Fruit fly (Drosophila melanogaster) whole organism, embryonic: ENCODE results near the gene GstD11.

Source experiments
- Adf1 ChIP-seq: fragments of 200-800 bp; sonication (Bioruptor generic); IDR thresholded peaks from 2 replicates; pipeline ENCODE4 v1.3.6; 2022; ENCODE audit warnings: missing biosample characterization, missing genetic modification characterization
- Atf-2 ChIP-seq: fragments of 200-800 bp; sonication (Bioruptor generic); optimal IDR thresholded peaks from 2 replicates; lab custom pipeline; 2016; ENCODE audit warnings: missing biosample characterization, missing genetic modification characterization
- B-H2 ChIP-seq: fragments of 200-800 bp; sonication (Bioruptor generic); optimal IDR thresholded peaks from 2 replicates; lab custom pipeline; 2018; ENCODE audit warnings: missing biosample characterization, mild to moderate bottlenecking, missing genetic modification characterization
- CG10267 ChIP-seq: fragments of 200-800 bp; sonication (Bioruptor generic); optimal IDR thresholded peaks from 2 replicates; lab custom pipeline; 2018; ENCODE audit warnings: missing biosample characterization, mild to moderate bottlenecking, missing genetic modification characterization, moderate library complexity
- CG10565 ChIP-seq: fragments of 200-800 bp; sonication (Bioruptor generic); optimal IDR thresholded peaks from 3 replicates; lab custom pipeline; 2016; ENCODE audit warnings: missing biosample characterization, mild to moderate bottlenecking, missing genetic modification characterization
- CG11093 ChIP-seq: fragments of 200-800 bp; sonication (Bioruptor generic); IDR thresholded peaks from 3 replicates; pipeline ENCODE4 v1.3.6; 2022; ENCODE audit warnings: missing biosample characterization, missing genetic modification characterization
- CG12744 ChIP-seq: fragments of 200-800 bp; sonication (Bioruptor generic); optimal IDR thresholded peaks from 2 replicates; lab custom pipeline; 2016; ENCODE audit warnings: missing biosample characterization, missing genetic modification characterization
- CG14014 ChIP-seq: fragments of 200-800 bp; sonication (Bioruptor generic); IDR thresholded peaks from 2 replicates; pipeline ENCODE4 v1.3.6; 2022; ENCODE audit warnings: missing biosample characterization, missing genetic modification characterization
- CG16779 ChIP-seq: fragments of 200-800 bp; sonication (Bioruptor generic); IDR thresholded peaks from 2 replicates; pipeline ENCODE4 v1.3.6; 2022; ENCODE audit warnings: missing biosample characterization, missing genetic modification characterization
- CG17829 ChIP-seq: fragments of 200-800 bp; optimal IDR thresholded peaks from 2 replicates; lab custom pipeline; 2019; ENCODE audit warnings: missing biosample characterization, mild to moderate bottlenecking, missing genetic modification characterization, moderate library complexity
- CG17912 ChIP-seq: fragments of 200-800 bp; sonication (Bioruptor generic); optimal IDR thresholded peaks from 2 replicates; lab custom pipeline; 2018; ENCODE audit warnings: missing biosample characterization, mild to moderate bottlenecking, missing genetic modification characterization
- CG1792 ChIP-seq: fragments of 200-800 bp; sonication (Bioruptor generic); optimal IDR thresholded peaks from 2 replicates; lab custom pipeline; 2016; ENCODE audit warnings: missing biosample characterization, missing genetic modification characterization
- CG18262 ChIP-seq: fragments of 200-800 bp; optimal IDR thresholded peaks from 3 replicates; lab custom pipeline; 2019; ENCODE audit warnings: missing biosample characterization, mild to moderate bottlenecking, missing genetic modification characterization, moderate library complexity
- CG30403 ChIP-seq: fragments of 200-800 bp; sonication (Bioruptor generic); optimal IDR thresholded peaks from 3 replicates; lab custom pipeline; 2016; ENCODE audit warnings: missing biosample characterization, missing genetic modification characterization
- CG31365 ChIP-seq: fragments of 200-800 bp; sonication (Bioruptor generic); optimal IDR thresholded peaks from 2 replicates; lab custom pipeline; 2018; ENCODE audit warnings: missing biosample characterization, mild to moderate bottlenecking, missing genetic modification characterization
- CG3995 ChIP-seq: fragments of 200-800 bp; sonication (Bioruptor generic); optimal IDR thresholded peaks from 3 replicates; lab custom pipeline; 2016; ENCODE audit warnings: missing biosample characterization, missing genetic modification characterization
- CG5953 ChIP-seq: fragments of 200-800 bp; sonication (Bioruptor generic); IDR thresholded peaks from 2 replicates; pipeline ENCODE4 v1.3.6; 2022; ENCODE audit warnings: missing biosample characterization, missing genetic modification characterization
- CG6175 ChIP-seq: fragments of 200-800 bp; sonication (Bioruptor generic); IDR thresholded peaks from 3 replicates; pipeline ENCODE4 v1.3.6; 2022; ENCODE audit warnings: missing biosample characterization, missing genetic modification characterization
- CG7372 ChIP-seq: fragments of 200-800 bp; sonication (Bioruptor generic); IDR thresholded peaks from 2 replicates; pipeline ENCODE4 v1.3.6; 2022; ENCODE audit warnings: missing biosample characterization, missing genetic modification characterization
- CG8290 ChIP-seq, 3 experiments: fragments of 200-800 bp; sonication (Bioruptor generic); optimal IDR thresholded peaks; 2 replicates each; lab custom pipeline; 2016 to 2019; ENCODE audit warnings: missing biosample characterization in 3 of 3, missing genetic modification characterization in 3 of 3, mild to moderate bottlenecking in 2 of 3, moderate library complexity in 1 of 3
- CG9797 ChIP-seq: fragments of 200-800 bp; sonication (Bioruptor generic); optimal IDR thresholded peaks from 3 replicates; lab custom pipeline; 2018; ENCODE audit warnings: missing biosample characterization, mild to moderate bottlenecking, missing genetic modification characterization
- D19A ChIP-seq: fragments of 200-800 bp; optimal IDR thresholded peaks from 3 replicates; lab custom pipeline; 2019; ENCODE audit warnings: missing biosample characterization, mild to moderate bottlenecking, missing genetic modification characterization, moderate library complexity
- Dad ChIP-seq: fragments of 200-800 bp; sonication (Bioruptor generic); optimal IDR thresholded peaks from 3 replicates; lab custom pipeline; 2016; ENCODE audit warnings: missing biosample characterization, missing genetic modification characterization
- Dp ChIP-seq: fragments of 200-800 bp; sonication (Bioruptor generic); optimal IDR thresholded peaks from 2 replicates; lab custom pipeline; 2018; ENCODE audit warnings: missing biosample characterization, mild to moderate bottlenecking, missing genetic modification characterization, moderate library complexity
- Hmx ChIP-seq: fragments of 200-800 bp; sonication (Bioruptor generic); optimal IDR thresholded peaks from 2 replicates; lab custom pipeline; 2016; ENCODE audit warnings: missing biosample characterization, missing genetic modification characterization
- Mes4 ChIP-seq: fragments of 200-800 bp; sonication (Bioruptor generic); optimal IDR thresholded peaks from 2 replicates; lab custom pipeline; 2016; ENCODE audit warnings: missing biosample characterization, missing genetic modification characterization
- Mrtf ChIP-seq: fragments of 200-800 bp; sonication (Bioruptor generic); IDR thresholded peaks from 3 replicates; pipeline ENCODE4 v1.3.6; 2022; ENCODE audit warnings: missing biosample characterization, missing genetic modification characterization
- Myb ChIP-seq: fragments of 200-800 bp; sonication (Bioruptor generic); optimal IDR thresholded peaks from 2 replicates; lab custom pipeline; 2016; ENCODE audit warnings: missing biosample characterization, missing genetic modification characterization
- NK7.1 ChIP-seq: fragments of 200-800 bp; sonication (Bioruptor generic); optimal IDR thresholded peaks from 3 replicates; lab custom pipeline; 2016; ENCODE audit warnings: missing biosample characterization, missing genetic modification characterization
- Nf-YC ChIP-seq: fragments of 200-800 bp; optimal IDR thresholded peaks from 3 replicates; lab custom pipeline; 2019; ENCODE audit warnings: missing biosample characterization, mild to moderate bottlenecking, missing genetic modification characterization, moderate library complexity
- Ptx1 ChIP-seq: fragments of 200-800 bp; sonication (Bioruptor generic); IDR thresholded peaks from 2 replicates; pipeline ENCODE4 v1.3.6; 2022; ENCODE audit warnings: missing biosample characterization, missing genetic modification characterization
- Rfx ChIP-seq: fragments of 200-800 bp; sonication (Bioruptor generic); IDR thresholded peaks from 2 replicates; pipeline ENCODE4 v1.3.6; 2022; ENCODE audit warnings: missing biosample characterization, missing genetic modification characterization
- Vsx1 ChIP-seq: fragments of 200-800 bp; sonication (Bioruptor generic); optimal IDR thresholded peaks from 2 replicates; lab custom pipeline; 2017; ENCODE audit warnings: missing biosample characterization, mild to moderate bottlenecking, missing genetic modification characterization, missing genetic modification reagents
- ap ChIP-seq: fragments of 200-800 bp; sonication (Bioruptor generic); IDR thresholded peaks from 2 replicates; pipeline ENCODE4 v1.3.6; 2022; ENCODE audit warnings: missing biosample characterization, missing genetic modification characterization
- ase ChIP-seq: fragments of 200-800 bp; sonication (Bioruptor generic); IDR thresholded peaks from 3 replicates; pipeline ENCODE4 v1.3.6; 2022; ENCODE audit warnings: missing biosample characterization, missing genetic modification characterization
- br ChIP-seq: fragments of >200 bp; optimal IDR thresholded peaks from 2 replicates; lab custom pipeline; 2017
- cas ChIP-seq: fragments of 200-800 bp; sonication (Bioruptor generic); IDR thresholded peaks from 2 replicates; pipeline ENCODE4 v1.3.6; 2022; ENCODE audit warnings: missing biosample characterization, missing genetic modification characterization
- ewg ChIP-seq: fragments of 200-800 bp; sonication (Bioruptor generic); optimal IDR thresholded peaks from 3 replicates; lab custom pipeline; 2017; ENCODE audit warnings: mild to moderate bottlenecking, missing biosample characterization, missing genetic modification reagents, missing genetic modification characterization
- fu2 ChIP-seq: fragments of 200-800 bp; sonication (Bioruptor generic); optimal IDR thresholded peaks from 2 replicates; lab custom pipeline; 2016; ENCODE audit warnings: missing biosample characterization, missing genetic modification characterization
- gsb-n ChIP-seq: fragments of 200-800 bp; sonication (Bioruptor generic); optimal IDR thresholded peaks from 3 replicates; lab custom pipeline; 2018; ENCODE audit warnings: missing biosample characterization, mild to moderate bottlenecking, missing genetic modification characterization
- maf-S ChIP-seq: fragments of 200-800 bp; sonication (Bioruptor generic); optimal IDR thresholded peaks from 2 replicates; lab custom pipeline; 2016; ENCODE audit warnings: missing biosample characterization, missing genetic modification characterization
- prd ChIP-seq, 3 experiments: fragments of >200 bp in 2 of 3; fragments of 200-800 bp in 1 of 3; sonication (Bioruptor generic) in 1 of 3; optimal IDR thresholded peaks in 2 of 3; IDR thresholded peaks in 1 of 3; 2 replicates in 2 of 3; 3 replicates in 1 of 3; pipeline versions ENCODE4 v1.3.6 to Lab custom; 2017 to 2022; ENCODE audit warnings: missing biosample characterization in 1 of 3, missing genetic modification characterization in 1 of 3
- ro ChIP-seq: fragments of 200-800 bp; sonication (Bioruptor generic); IDR thresholded peaks from 2 replicates; pipeline ENCODE4 v1.3.6; 2022; ENCODE audit warnings: missing biosample characterization, missing genetic modification characterization
- sens ChIP-seq: fragments of 200-800 bp; sonication (Bioruptor generic); peaks from one replicate; lab custom pipeline; 2016; ENCODE audit warnings: missing biosample characterization, missing genetic modification characterization
- sr ChIP-seq: fragments of 200-800 bp; sonication (Bioruptor generic); IDR thresholded peaks from 3 replicates; pipeline ENCODE4 v1.3.6; 2022; ENCODE audit warnings: missing biosample characterization, missing genetic modification characterization
- stc ChIP-seq: fragments of 200-800 bp; sonication (Bioruptor generic); IDR thresholded peaks from 2 replicates; pipeline ENCODE4 v1.3.6; 2022; ENCODE audit warnings: missing biosample characterization, missing genetic modification characterization
- tap ChIP-seq: fragments of 200-800 bp; optimal IDR thresholded peaks from 3 replicates; lab custom pipeline; 2019; ENCODE audit warnings: missing biosample characterization, mild to moderate bottlenecking, missing genetic modification characterization, moderate library complexity
- unc-4 ChIP-seq: fragments of 200-800 bp; sonication (Bioruptor generic); IDR thresholded peaks from 2 replicates; pipeline ENCODE4 v1.3.6; 2022; ENCODE audit warnings: missing biosample characterization, missing genetic modification characterization; ENCODE audit not compliant: partially characterized antibody
- wek ChIP-seq: fragments of 200-800 bp; sonication (Bioruptor generic); optimal IDR thresholded peaks from 3 replicates; lab custom pipeline; 2018; ENCODE audit warnings: missing biosample characterization, mild to moderate bottlenecking, missing genetic modification characterization, moderate library complexity
- zf30C ChIP-seq: fragments of 200-800 bp; sonication (Bioruptor generic); optimal IDR thresholded peaks from 3 replicates; lab custom pipeline; 2018; ENCODE audit warnings: missing biosample characterization, mild to moderate bottlenecking, missing genetic modification characterization
- zfh1 ChIP-seq: fragments of 200-800 bp; sonication (Bioruptor generic); IDR thresholded peaks from 3 replicates; pipeline ENCODE4 v1.3.6; 2022; ENCODE audit warnings: missing biosample characterization, missing genetic modification characterization

Gene GstD11

dm6 chr3R:12413274-12413958 lies 30.3 kb downstream of the GstD11 start, which contains the start of the genes Dip-C and pps (continued):
- no peak for TF ChIP-seq zf30C (GFP tag; lab: Kevin White, UChicago)
- TF ChIP-seq fu2 (GFP tag; lab: Kevin White, UChicago): no peak
- no peak for TF ChIP-seq Mes4 (GFP tag; lab: Kevin White, UChicago)
- no peak for TF ChIP-seq Adf1 (GFP tag; lab: Robert Waterston, UW)
- no peak for TF ChIP-seq CG17912 (GFP tag; lab: Kevin White, UChicago)
- no peak for TF ChIP-seq Mrtf
- peak; percentile 70 for TF ChIP-seq CG9797
- TF ChIP-seq CG3995 (GFP tag; lab: Kevin White, UChicago): no peak
- TF ChIP-seq D19A (tag; lab: Kevin White, UChicago): no peak
- no peak for TF ChIP-seq zfh1 (GFP tag; lab: Robert Waterston, UW)
- no peak for TF ChIP-seq CG10267 (tag; lab: Kevin White, UChicago)
- TF ChIP-seq CG16779 (GFP tag; lab: Robert Waterston, UW): no peak
- no peak for TF ChIP-seq ewg (GFP tag; lab: Kevin White, UChicago)
- TF ChIP-seq CG1792 (GFP tag; lab: Kevin White, UChicago): no peak
- TF ChIP-seq br (lab: Kevin White, UChicago): no peak
- TF ChIP-seq CG10565 (GFP tag; lab: Kevin White, UChicago): no peak
- no peak for TF ChIP-seq CG5953 (GFP tag; lab: Robert Waterston, UW)
- no peak for TF ChIP-seq ap (GFP tag; lab: Robert Waterston, UW)
- no peak for TF ChIP-seq CG31365 (tag; lab: Kevin White, UChicago)
- TF ChIP-seq Nf-YC (tag; lab: Kevin White, UChicago): no peak
- no peak for TF ChIP-seq maf-S
- TF ChIP-seq CG6175: no peak
- TF ChIP-seq prd (optimal IDR thresholded peaks at IDR 0.05; lab: Kevin White, UChicago): no peak
- no peak for TF ChIP-seq prd (GFP tag; IDR thresholded peaks at IDR 0.05; lab: Robert Waterston, UW)
- TF ChIP-seq Rfx (GFP tag; lab: Robert Waterston, UW): 0 out of 2 replicates have a peak, but pooled peaks have one; percentile 12
- no peak for TF ChIP-seq Vsx1
- peak; percentile 56 for TF ChIP-seq CG17829 (tag; lab: Kevin White, UChicago)
- TF ChIP-seq ro (GFP tag; lab: Robert Waterston, UW): no peak
- no peak for TF ChIP-seq stc (GFP tag; lab: Robert Waterston, UW)
- TF ChIP-seq Atf-2 (GFP tag; lab: Kevin White, UChicago): no peak
- TF ChIP-seq unc-4 (GFP tag; lab: Robert Waterston, UW): peak; percentile 79
- no peak for TF ChIP-seq Dad
- peak; percentile 29 for TF ChIP-seq Dp (GFP tag; lab: Kevin White, UChicago)
- TF ChIP-seq CG14014: no peak
- TF ChIP-seq CG18262: no peak
- no peak for TF ChIP-seq NK7.1
- no peak for TF ChIP-seq CG7372 (GFP tag; lab: Robert Waterston, UW)
- TF ChIP-seq Ptx1: no peak
- no peak for TF ChIP-seq Myb
- TF ChIP-seq CG30403 (GFP tag; lab: Kevin White, UChicago): no peak
- TF ChIP-seq tap (tag; lab: Kevin White, UChicago): no peak
- TF ChIP-seq sens (GFP tag; lab: Kevin White, UChicago): no peak
- TF ChIP-seq cas: no peak
- no peak for TF ChIP-seq CG11093 (GFP tag; lab: Robert Waterston, UW)
- TF ChIP-seq ase (GFP tag; lab: Robert Waterston, UW): no peak
- TF ChIP-seq gsb-n (tag; lab: Kevin White, UChicago): no peak
- no peak for TF ChIP-seq B-H2 (GFP tag; lab: Kevin White, UChicago)
- TF ChIP-seq wek: peak; percentile 13
- no peak for TF ChIP-seq CG12744
- no peak for TF ChIP-seq sr
- no peak for TF ChIP-seq CG8290 (GFP tag; optimal IDR thresholded peaks at IDR 0.05; lab: Kevin White, UChicago)
- no peak for TF ChIP-seq CG8290 (tag; optimal IDR thresholded peaks at IDR 0.05; lab: Kevin White, UChicago)
- no peak for TF ChIP-seq Hmx (GFP tag; lab: Kevin White, UChicago)
